Worm (Caenorhabditis elegans): ENCODE results near the gene gst-15.

DNA sequence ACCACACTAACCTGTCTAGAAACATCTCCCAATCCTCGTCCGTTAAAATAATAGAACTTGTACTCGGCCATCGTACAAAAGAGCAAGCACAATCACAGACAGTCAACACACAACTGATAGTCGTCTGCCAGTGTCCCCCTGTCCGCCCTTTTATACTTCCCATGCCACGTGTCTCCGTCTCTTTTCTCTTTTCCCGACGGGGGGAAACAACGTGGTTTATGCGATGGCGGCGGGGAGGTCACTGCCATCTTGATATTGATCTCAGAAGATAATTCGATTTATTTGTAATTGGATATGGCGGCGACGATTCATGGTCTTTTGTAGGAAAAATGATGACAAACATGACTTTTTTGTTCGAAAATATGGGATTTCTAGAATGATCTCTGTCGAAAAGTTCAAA lies 3.3 kb downstream of the gst-15 start, which contains the start of gene gst-20:
- TF ChIP-seq nhr-19 (GFP tag; conservative IDR thresholded peaks at IDR 0.05), result peak; percentile 19; the same call in 1 of the 2 replicates
- TF ChIP-seq sox-4 (tag; optimal IDR thresholded peaks at IDR 0.05), result no peak
